Worm (Caenorhabditis elegans) whole organism, L4/young adult: ENCODE measurements around the gene tofu-1.

Experiments used
- W03F9.2 ChIP-seq: fragments of 150-350 bp; optimal IDR thresholded peaks from 2 replicates; lab custom pipeline; 2014; ENCODE audit warnings: missing biosample characterization, missing genetic modification characterization
- him-1 ChIP-seq: sonication (generic microtip); optimal IDR thresholded peaks from 2 replicates; lab custom pipeline; 2016; ENCODE audit warnings: missing genotype, missing genetic modification reagents, missing genetic modification characterization, missing compliant biosample characterization

ce11 chrV:9944093-9944492, 36.9 kb upstream of the tofu-1 start, which contains the start of gene sre-28:
- TF ChIP-seq him-1 (no peak), W03F9.2 (tag; lab: Kevin White, UChicago) (no peak)
